Worm (Caenorhabditis elegans) whole organism, L3 larva: ENCODE results near the gene gex-4.

ENCODE experiments used
- R02D3.7 ChIP-seq: fragments of 150-350 bp; optimal IDR thresholded peaks from 2 replicates; lab custom pipeline; 2014; ENCODE audit warnings: missing biosample characterization, missing genetic modification characterization
- aly-2 ChIP-seq: fragments of 150-350 bp; optimal IDR thresholded peaks from 2 replicates; lab custom pipeline; 2014; ENCODE audit warnings: missing biosample characterization, missing genetic modification characterization
- ceh-16 ChIP-seq: sonication (generic microtip); optimal IDR thresholded peaks from 2 replicates; lab custom pipeline; 2017; ENCODE audit warnings: missing biosample characterization, missing genetic modification characterization
- daf-12 ChIP-seq: fragments of 150-350 bp; optimal IDR thresholded peaks from 2 replicates; lab custom pipeline; 2014; ENCODE audit warnings: missing biosample characterization, missing genetic modification reagents, missing genetic modification characterization
- elt-2 ChIP-seq: sonication (generic microtip); optimal IDR thresholded peaks from 2 replicates; lab custom pipeline; 2016; ENCODE audit warnings: missing genetic modification reagents, mild to moderate bottlenecking, missing genetic modification characterization, missing compliant biosample characterization
- elt-3 ChIP-seq, 3 experiments: fragments of 150-350 bp in 1 of 3; sonication (generic microtip) in 2 of 3; optimal IDR thresholded peaks; 2 replicates in 2 of 3; 4 replicates in 1 of 3; lab custom pipeline; 2014 to 2017; ENCODE audit warnings: missing biosample characterization in 3 of 3, missing genetic modification characterization in 3 of 3
- eor-1 ChIP-seq, 2 experiments: fragments of 150-350 bp; optimal IDR thresholded peaks; 2 replicates each; lab custom pipeline; 2014 to 2018; ENCODE audit warnings: missing biosample characterization in 2 of 2, missing genetic modification characterization in 2 of 2
- hmg-11 ChIP-seq: sonication (generic microtip); optimal IDR thresholded peaks from 2 replicates; lab custom pipeline; 2016; ENCODE audit warnings: missing genetic modification characterization, missing compliant biosample characterization
- tbx-2 ChIP-seq: sonication (generic microtip); optimal IDR thresholded peaks from 2 replicates; lab custom pipeline; 2016; ENCODE audit warnings: mild to moderate bottlenecking, missing genetic modification characterization, missing compliant biosample characterization
- unc-62 ChIP-seq: fragments of 150-350 bp; sonication (generic microtip); optimal IDR thresholded peaks from 4 replicates; lab custom pipeline; 2014; ENCODE audit warnings: missing biosample characterization, missing genetic modification reagents, missing genetic modification characterization
- zag-1 ChIP-seq: fragments of 150-350 bp; optimal IDR thresholded peaks from 2 replicates; lab custom pipeline; 2014; ENCODE audit warnings: missing biosample characterization, missing genetic modification characterization
- ztf-4 ChIP-seq: fragments of 150-350 bp; optimal IDR thresholded peaks from 2 replicates; lab custom pipeline; 2014; ENCODE audit warnings: missing biosample characterization, missing genetic modification characterization

The gex-4 gene

ce11 chrIII:12167030-12167429 lies 51.4 kb downstream of the gex-4 start:
- TF ChIP-seq eor-1 (tag; optimal IDR thresholded peaks at IDR 0.05; lab: Kevin White, UChicago) (no peak), R02D3.7 (tag; lab: Kevin White, UChicago) (no peak), unc-62 (GFP tag; lab: Kevin White, UChicago) (no peak), tbx-2 (tag; lab: Kevin White, UChicago) (no peak), hmg-11 (tag; lab: Kevin White, UChicago) (no peak), ztf-4 (tag; lab: Kevin White, UChicago) (no peak), zag-1 (tag; lab: Kevin White, UChicago) (no peak), daf-12 (tag; lab: Kevin White, UChicago) (no peak), elt-2 (tag; lab: Kevin White, UChicago) (no peak), elt-3 (tag; optimal IDR thresholded peaks at IDR 0.05; lab: Kevin White, UChicago) (no peak), ceh-16 (tag; lab: Kevin White, UChicago) (no peak), aly-2 (tag; lab: Kevin White, UChicago) (no peak)
- TF ChIP-seq, all 47 proteins: peak for 0
